Fruit fly (Drosophila melanogaster) whole organism, adult: ENCODE measurements around the gene CG15818.

Experiments used
- CG11617 ChIP-seq: fragments of 200-800 bp; sonication (Bioruptor generic); optimal IDR thresholded peaks from 2 replicates; lab custom pipeline; 2017; ENCODE audit warnings: mild to moderate bottlenecking, missing biosample characterization, missing genetic modification reagents, missing genetic modification characterization
- CG12768 ChIP-seq: fragments of 200-800 bp; sonication (Bioruptor generic); optimal IDR thresholded peaks from 2 replicates; lab custom pipeline; 2017; ENCODE audit warnings: missing biosample characterization, missing genetic modification characterization, mild to moderate bottlenecking, moderate library complexity, missing genetic modification reagents
- CG14711 ChIP-seq: fragments of 200-800 bp; sonication (Bioruptor generic); optimal IDR thresholded peaks from 2 replicates; lab custom pipeline; 2018; ENCODE audit warnings: missing biosample characterization, mild to moderate bottlenecking, missing genetic modification characterization, moderate library complexity
- CG1620 ChIP-seq: fragments of 200-800 bp; sonication (Bioruptor generic); optimal IDR thresholded peaks from 2 replicates; lab custom pipeline; 2016; ENCODE audit warnings: missing biosample characterization, missing genetic modification characterization
- CG33017 ChIP-seq: fragments of 200-800 bp; sonication (Bioruptor generic); optimal IDR thresholded peaks from 2 replicates; lab custom pipeline; 2018; ENCODE audit warnings: missing biosample characterization, mild to moderate bottlenecking, missing genetic modification characterization, moderate library complexity
- CG5204 ChIP-seq: fragments of 200-800 bp; sonication (Bioruptor generic); optimal IDR thresholded peaks from 2 replicates; lab custom pipeline; 2016; ENCODE audit warnings: missing biosample characterization, missing genetic modification characterization
- CG7045 ChIP-seq: fragments of 200-800 bp; sonication (Bioruptor generic); optimal IDR thresholded peaks from 2 replicates; lab custom pipeline; 2017; ENCODE audit warnings: missing biosample characterization, mild to moderate bottlenecking, missing genetic modification characterization
- CG7101 ChIP-seq: fragments of 200-800 bp; sonication (Bioruptor generic); optimal IDR thresholded peaks from 2 replicates; lab custom pipeline; 2018; ENCODE audit warnings: missing biosample characterization, mild to moderate bottlenecking, missing genetic modification characterization, moderate library complexity
- Clk ChIP-seq: fragments of 200-800 bp; sonication (Bioruptor generic); optimal IDR thresholded peaks from 2 replicates; lab custom pipeline; 2017; ENCODE audit warnings: missing biosample characterization, missing genetic modification characterization
- Crg-1 ChIP-seq: fragments of 200-800 bp; sonication (Bioruptor generic); optimal IDR thresholded peaks from 2 replicates; lab custom pipeline; 2016; ENCODE audit warnings: missing biosample characterization, missing genetic modification characterization
- Hr96 ChIP-seq: fragments of 200-800 bp; sonication (Bioruptor generic); optimal IDR thresholded peaks from 2 replicates; lab custom pipeline; 2016; ENCODE audit warnings: missing biosample characterization, missing genetic modification characterization
- Mnt ChIP-seq: fragments of 200-800 bp; sonication (Bioruptor generic); optimal IDR thresholded peaks from 2 replicates; lab custom pipeline; 2016; ENCODE audit warnings: missing biosample characterization, mild to moderate bottlenecking, missing genetic modification characterization
- bab1 ChIP-seq: fragments of 200-800 bp; sonication (Bioruptor generic); optimal IDR thresholded peaks from 3 replicates; lab custom pipeline; 2019; ENCODE audit warnings: missing biosample characterization, mild to moderate bottlenecking, missing genetic modification characterization, moderate library complexity
- cic ChIP-seq: fragments of 200-800 bp; sonication (Bioruptor generic); optimal IDR thresholded peaks from 2 replicates; lab custom pipeline; 2017; ENCODE audit warnings: missing biosample characterization, mild to moderate bottlenecking, missing genetic modification characterization, moderate library complexity
- cnc ChIP-seq, 2 experiments: fragments of >200 bp; optimal IDR thresholded peaks; 2 replicates each; lab custom pipeline; 2017
- kay ChIP-seq: fragments of 200-800 bp; sonication (Bioruptor generic); peaks from one replicate; lab custom pipeline; 2016; ENCODE audit warnings: missing biosample characterization, missing genetic modification characterization, borderline replicate concordance
- ovo ChIP-seq: fragments of 200-800 bp; sonication (Bioruptor generic); optimal IDR thresholded peaks from 2 replicates; lab custom pipeline; 2016; ENCODE audit warnings: missing biosample characterization, missing genetic modification characterization
- pad ChIP-seq: fragments of 200-800 bp; sonication (Bioruptor generic); optimal IDR thresholded peaks from 3 replicates; lab custom pipeline; 2017; ENCODE audit warnings: missing biosample characterization, missing genetic modification characterization, mild to moderate bottlenecking, moderate library complexity, missing genetic modification reagents
- tj ChIP-seq: fragments of 200-800 bp; sonication (Bioruptor generic); optimal IDR thresholded peaks from 3 replicates; lab custom pipeline; 2017; ENCODE audit warnings: missing biosample characterization, mild to moderate bottlenecking, missing genetic modification characterization, moderate library complexity
- toe ChIP-seq: fragments of 200-800 bp; sonication (Bioruptor generic); optimal IDR thresholded peaks from 2 replicates; lab custom pipeline; 2016; ENCODE audit warnings: missing biosample characterization, missing genetic modification characterization

CG15818 gene

dm6 chr2L:7424907-7425689, 14.4 kb downstream of the CG15818 start:
- TF ChIP-seq Crg-1 (GFP tag; lab: Kevin White, UChicago): peak; percentile 59
- peak; percentile 10 for TF ChIP-seq Clk
- TF ChIP-seq kay (GFP tag; lab: Kevin White, UChicago): peak; percentile 94
- peak; percentile 22 for TF ChIP-seq pad (GFP tag; lab: Kevin White, UChicago)
- TF ChIP-seq Mnt (GFP tag; lab: Kevin White, UChicago): no peak
- peak; percentile 84 for TF ChIP-seq bab1 (GFP tag; lab: Kevin White, UChicago)
- peak; percentile 59 for TF ChIP-seq tj
- TF ChIP-seq cic (GFP tag; lab: Kevin White, UChicago): peak; percentile 59
- no peak for TF ChIP-seq ovo
- peak; percentile 9 for TF ChIP-seq Hr96 (GFP tag; lab: Kevin White, UChicago)
- TF ChIP-seq CG12768 (GFP tag; lab: Kevin White, UChicago): peak; percentile 87
- TF ChIP-seq CG1620 (GFP tag; lab: Kevin White, UChicago): peak; percentile 51
- peak; percentile 89 for TF ChIP-seq CG33017
- no peak for TF ChIP-seq cnc (optimal IDR thresholded peaks at IDR 0.05; lab: Kevin White, UChicago)
- TF ChIP-seq CG5204 (GFP tag; lab: Kevin White, UChicago): no peak
- peak; percentile 72 for TF ChIP-seq CG11617
- peak; percentile 74 for TF ChIP-seq CG7045
- peak; percentile 90 for TF ChIP-seq CG7101 (tag; lab: Kevin White, UChicago)
- no peak for TF ChIP-seq toe
- peak; percentile 86 for TF ChIP-seq CG14711 (tag; lab: Kevin White, UChicago)

dm6 chr2L:7425690-7426056, 15.0 kb downstream of the CG15818 start:
- no peak for TF ChIP-seq CG1620 (GFP tag; lab: Kevin White, UChicago)
- no peak for TF ChIP-seq CG7045
- TF ChIP-seq Clk: no peak
- no peak for TF ChIP-seq CG7101 (tag; lab: Kevin White, UChicago)
- no peak for TF ChIP-seq cic (GFP tag; lab: Kevin White, UChicago)
- TF ChIP-seq tj: no peak
- TF ChIP-seq bab1 (GFP tag; lab: Kevin White, UChicago): no peak
- TF ChIP-seq CG12768 (GFP tag; lab: Kevin White, UChicago): no peak

- TF ChIP-seq CG7101 (tag; lab: Kevin White, UChicago) (peak; percentile 64), Crg-1 (GFP tag; lab: Kevin White, UChicago) (no peak), CG1620 (GFP tag; lab: Kevin White, UChicago) (peak; percentile 36), CG12768 (GFP tag; lab: Kevin White, UChicago) (no peak), CG5204 (GFP tag; lab: Kevin White, UChicago) (peak; percentile 30), kay (GFP tag; lab: Kevin White, UChicago) (no peak), CG11617 (no peak), CG33017 (peak; percentile 54), toe (peak; percentile 46), cnc (optimal IDR thresholded peaks at IDR 0.05; lab: Kevin White, UChicago) (no peak), CG14711 (tag; lab: Kevin White, UChicago) (peak; percentile 57), Mnt (GFP tag; lab: Kevin White, UChicago) (no peak), CG7045 (no peak), cic (GFP tag; lab: Kevin White, UChicago) (no peak), Hr96 (GFP tag; lab: Kevin White, UChicago) (peak; percentile 8), bab1 (GFP tag; lab: Kevin White, UChicago) (peak; percentile 13), ovo (peak; percentile 10), Clk (peak; percentile 8), pad (GFP tag; lab: Kevin White, UChicago) (peak; percentile 6), tj (peak; percentile 23)
Measured at dm6 chr2L:7426326-7427066, 15.8 kb downstream of the CG15818 start, which contains the start of gene muc. Gene muc (plus strand): TSS chr2L:7426866.

- TF ChIP-seq Mnt (GFP tag; lab: Kevin White, UChicago): peak; percentile 32
- no peak for TF ChIP-seq kay (GFP tag; lab: Kevin White, UChicago)
Measured at dm6 chr2L:7427067-7427785, 16.5 kb downstream of the CG15818 start.

dm6 chr2L:7427786-7428137, 17.1 kb downstream of the CG15818 start:
- TF ChIP-seq CG11617: no peak
- TF ChIP-seq pad (GFP tag; lab: Kevin White, UChicago): no peak
- TF ChIP-seq Hr96 (GFP tag; lab: Kevin White, UChicago): no peak
- TF ChIP-seq Clk: no peak
- no peak for TF ChIP-seq Crg-1 (GFP tag; lab: Kevin White, UChicago)
- TF ChIP-seq tj: no peak
- TF ChIP-seq CG1620 (GFP tag; lab: Kevin White, UChicago): no peak
- TF ChIP-seq Mnt (GFP tag; lab: Kevin White, UChicago): no peak
- TF ChIP-seq bab1 (GFP tag; lab: Kevin White, UChicago): no peak
- TF ChIP-seq ovo: no peak
- TF ChIP-seq cic (GFP tag; lab: Kevin White, UChicago): no peak
- TF ChIP-seq CG5204 (GFP tag; lab: Kevin White, UChicago): no peak
- no peak for TF ChIP-seq toe
- no peak for TF ChIP-seq CG12768 (GFP tag; lab: Kevin White, UChicago)
- TF ChIP-seq kay (GFP tag; lab: Kevin White, UChicago): no peak
- no peak for TF ChIP-seq cnc (optimal IDR thresholded peaks at IDR 0.05; lab: Kevin White, UChicago)
- no peak for TF ChIP-seq CG7101 (tag; lab: Kevin White, UChicago)
- no peak for TF ChIP-seq CG33017
- no peak for TF ChIP-seq CG14711 (tag; lab: Kevin White, UChicago)
- TF ChIP-seq CG7045: no peak
